Worm (Caenorhabditis elegans): ENCODE data around the gene cyc-2.1.
A peak's percentile ranks its signal among the peaks of the same experiment; 100 is the strongest.

ce11 chrIV:4749728-4750278 lies 991 bp upstream of the cyc-2.1 start, which contains the start of the genes rpl-20 and Y17G9B.5:
- TF ChIP-seq ZK546.5 (tag; optimal IDR thresholded peaks at IDR 0.05) = peak; percentile 35 to 91
- TF ChIP-seq ama-1 (optimal IDR thresholded peaks at IDR 0.05) = peak; percentile 92
- peak; percentile 99 for TF ChIP-seq tra-1 (GFP tag; IDR thresholded peaks at IDR 0.05)
- peak; percentile 95 for TF ChIP-seq mxl-3 (GFP tag; optimal IDR thresholded peaks at IDR 0.05)
- peak; percentile 100 for TF ChIP-seq mep-1 (tag; optimal IDR thresholded peaks at IDR 0.05)
- TF ChIP-seq ceh-62 (tag; optimal IDR thresholded peaks at IDR 0.05) = peak; percentile 16
- TF ChIP-seq pha-4 (GFP tag; IDR thresholded peaks at IDR 0.05) = peak; percentile 99
- TF ChIP-seq pha-4 (tag; optimal IDR thresholded peaks at IDR 0.05) = peak; percentile 100
- peak; percentile 95 for TF ChIP-seq daf-8 (GFP tag; IDR thresholded peaks at IDR 0.05)
- TF ChIP-seq ces-1 (GFP tag; optimal IDR thresholded peaks at IDR 0.05) = peak; percentile 96
- no peak for TF ChIP-seq unc-39 (tag; optimal IDR thresholded peaks at IDR 0.05)
- peak; percentile 99 for TF ChIP-seq dmd-9 (GFP tag; IDR thresholded peaks at IDR 0.05)
- TF ChIP-seq dve-1 (tag; optimal IDR thresholded peaks at IDR 0.05; ENCODE audit: insufficient read depth) = peak; percentile 100
- TF ChIP-seq lir-3 (tag; optimal IDR thresholded peaks at IDR 0.05) = peak; percentile 89

All from whole organism, L4 larva.